Worm (Caenorhabditis elegans) whole organism, midembryonic: ENCODE results near the gene usp-33.

ENCODE experiments used
- T22C8.4 ChIP-seq: fragments of 200-800 bp; sonication (Bioruptor generic); IDR thresholded peaks from 2 replicates; pipeline ENCODE4 v1.3.6; 2022; ENCODE audit warnings: missing genetic modification characterization, missing compliant biosample characterization
- cog-1 ChIP-seq: sonication (generic microtip); optimal IDR thresholded peaks from 2 replicates; lab custom pipeline; 2016; ENCODE audit warnings: missing genetic modification characterization, missing compliant biosample characterization
- klf-2 ChIP-seq: fragments of 200-800 bp; sonication (Bioruptor generic); conservative IDR thresholded peaks from 2 replicates; pipeline ENCODE4 v1.3.6; 2022; ENCODE audit warnings: missing genetic modification reagents, missing genetic modification characterization, missing compliant biosample characterization
- med-1 ChIP-seq: sonication (generic microtip); optimal IDR thresholded peaks from 2 replicates; lab custom pipeline; 2017; ENCODE audit warnings: missing genetic modification characterization, mild to moderate bottlenecking, missing compliant biosample characterization, antibody characterized with exemption, missing genetic modification reagents; ENCODE audit not compliant: insufficient read depth
- ref-1 ChIP-seq: fragments of 200-800 bp; sonication (Bioruptor generic); conservative IDR thresholded peaks from 2 replicates; pipeline ENCODE4 v1.3.6; 2022; ENCODE audit warnings: missing genetic modification reagents, missing genetic modification characterization, missing compliant biosample characterization
- tab-1 ChIP-seq: fragments of 200-800 bp; sonication (Bioruptor generic); IDR thresholded peaks from 2 replicates; pipeline ENCODE4 v1.3.6; 2022; ENCODE audit warnings: missing genetic modification characterization, missing compliant biosample characterization
- ztf-23 ChIP-seq: fragments of 200-800 bp; sonication (Bioruptor generic); IDR thresholded peaks from 2 replicates; pipeline ENCODE4 v1.3.6; 2022; ENCODE audit warnings: missing genetic modification reagents, missing genetic modification characterization, missing compliant biosample characterization

DNA sequence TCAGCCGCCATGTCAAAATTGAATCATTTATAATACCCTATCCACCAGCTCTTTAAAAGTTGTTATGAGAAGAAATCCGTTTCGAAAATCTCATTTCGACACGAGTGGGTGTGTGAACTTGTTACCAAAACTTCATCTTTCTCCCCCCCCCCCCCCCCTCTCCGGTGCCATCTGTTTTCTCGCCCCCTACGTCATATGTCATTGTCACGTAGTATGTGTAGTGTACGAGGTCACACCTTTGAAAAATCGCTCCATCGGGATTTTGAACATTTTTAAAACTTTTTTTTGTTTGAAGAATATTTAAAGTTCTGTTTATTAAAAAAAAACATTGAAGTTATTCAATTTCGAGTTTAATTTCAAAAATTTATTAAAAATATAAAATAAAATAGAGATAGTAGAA is 36.6 kb downstream of the usp-33 start:
- TF ChIP-seq T22C8.4 (no peak), ref-1 (GFP tag; lab: Robert Waterston, UW) (no peak), tab-1 (no peak), cog-1 (no peak), ztf-23 (GFP tag; lab: Robert Waterston, UW) (no peak), klf-2 (GFP tag; lab: Robert Waterston, UW) (no peak), med-1 (GFP tag; lab: Kevin White, UChicago) (no peak)
